Worm (Caenorhabditis elegans): ENCODE results near the gene sfxn-1.3.

The sfxn-1.3 gene

DNA sequence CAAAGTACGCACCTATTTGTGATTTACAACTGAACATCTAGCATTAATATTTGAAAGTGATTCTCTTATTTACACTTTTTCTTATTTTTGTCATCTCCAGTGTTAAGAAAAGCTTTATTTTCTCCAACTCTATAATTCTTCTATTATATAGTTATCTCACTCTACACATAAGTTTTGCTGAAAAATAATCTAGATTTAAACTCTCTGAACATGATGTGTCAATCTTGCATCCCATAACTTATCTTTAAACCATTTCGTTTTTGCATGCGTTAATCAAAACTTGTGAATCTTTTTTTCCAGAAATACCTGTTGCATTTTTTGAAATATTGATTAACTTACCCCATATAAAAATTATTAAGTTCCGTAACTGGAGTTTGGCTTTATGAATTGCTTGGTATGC, 36.7 kb upstream of the sfxn-1.3 start, which contains the start of gene nhr-268:
TSS of gene nhr-268 (plus strand) at position 301 of the 400 bp plus-strand sequence.
- TF ChIP-seq snpc-1.2 (GFP tag; IDR thresholded peaks at IDR 0.05) (no peak), fkh-10 (GFP tag; optimal IDR thresholded peaks at IDR 0.05) (no peak), lir-3 (tag; optimal IDR thresholded peaks at IDR 0.05) (no peak), F37D6.2 (tag; optimal IDR thresholded peaks at IDR 0.05) (no peak), arid-1 (GFP tag; conservative IDR thresholded peaks at IDR 0.05) (no peak)

ce11 chrV:15693682-15694081, 33.0 kb upstream of the sfxn-1.3 start, which contains the start of gene nhr-198:
TSS of gene nhr-198 (plus strand) at chrV:15693994.
- TF ChIP-seq zfp-2 (tag; optimal IDR thresholded peaks at IDR 0.05) (no peak), zfp-3 (GFP tag; conservative IDR thresholded peaks at IDR 0.05) (no peak), mxl-3 (GFP tag; optimal IDR thresholded peaks at IDR 0.05) (no peak), lin-29 (GFP tag; IDR thresholded peaks at IDR 0.05) (no peak), D1046.2 (GFP tag; IDR thresholded peaks at IDR 0.05) (no peak), lin-38 (GFP tag; IDR thresholded peaks at IDR 0.05) (no peak), nhr-48 (tag; optimal IDR thresholded peaks at IDR 0.05) (no peak), F10B5.3 (tag; optimal IDR thresholded peaks at IDR 0.05) (no peak), tag-97 (GFP tag; IDR thresholded peaks at IDR 0.05) (no peak), nhr-11 (tag; optimal IDR thresholded peaks at IDR 0.05) (no peak), gei-8 (GFP tag; optimal IDR thresholded peaks at IDR 0.05) (no peak), ceh-20 (GFP tag; IDR thresholded peaks at IDR 0.05) (no peak), madf-5 (GFP tag; IDR thresholded peaks at IDR 0.05) (no peak), php-3 (GFP tag; IDR thresholded peaks at IDR 0.05) (no peak), vab-7 (GFP tag; IDR thresholded peaks at IDR 0.05) (no peak), set-16 (GFP tag; IDR thresholded peaks at IDR 0.05) (no peak), ztf-11 (tag; optimal IDR thresholded peaks at IDR 0.05) (no peak), fkh-10 (GFP tag; optimal IDR thresholded peaks at IDR 0.05) (no peak), lim-7 (GFP tag; IDR thresholded peaks at IDR 0.05) (no peak)

- TF ChIP-seq F10B5.3 (tag; optimal IDR thresholded peaks at IDR 0.05) = no peak
- no peak for TF ChIP-seq tra-1 (GFP tag; IDR thresholded peaks at IDR 0.05)
- TF ChIP-seq lsy-2 (tag; optimal IDR thresholded peaks at IDR 0.05) = no peak
- no peak for TF ChIP-seq unc-39 (tag; optimal IDR thresholded peaks at IDR 0.05)
- no peak for TF ChIP-seq lir-3 (tag; optimal IDR thresholded peaks at IDR 0.05)
- TF ChIP-seq attf-4 (tag; optimal IDR thresholded peaks at IDR 0.05) = no peak
- TF ChIP-seq madf-9 (GFP tag; conservative IDR thresholded peaks at IDR 0.05) = no peak
- no peak for TF ChIP-seq unc-62 (GFP tag; optimal IDR thresholded peaks at IDR 0.05 in 1 of 2)
- TF ChIP-seq unc-62 (tag; optimal IDR thresholded peaks at IDR 0.05) = no peak
- no peak for TF ChIP-seq nhr-10 (tag; optimal IDR thresholded peaks at IDR 0.05)
- TF ChIP-seq php-3 (GFP tag; IDR thresholded peaks at IDR 0.05) = no peak
- TF ChIP-seq nhr-237 (tag; optimal IDR thresholded peaks at IDR 0.05) = no peak
- TF ChIP-seq fkh-10 (GFP tag; optimal IDR thresholded peaks at IDR 0.05) = no peak
- TF ChIP-seq F44E2.7 (GFP tag; IDR thresholded peaks at IDR 0.05) = no peak
- TF ChIP-seq hif-1 (tag; optimal IDR thresholded peaks at IDR 0.05) = no peak
- TF ChIP-seq rbr-2 (tag; optimal IDR thresholded peaks at IDR 0.05) = no peak
- TF ChIP-seq zfp-2 (tag; optimal IDR thresholded peaks at IDR 0.05) = no peak
- no peak for TF ChIP-seq lin-13 (GFP tag; optimal IDR thresholded peaks at IDR 0.05)
- no peak for TF ChIP-seq hlh-30 (tag; optimal IDR thresholded peaks at IDR 0.05; ENCODE audit: insufficient read depth)
- TF ChIP-seq lin-15B (tag; optimal IDR thresholded peaks at IDR 0.05) = no peak
- no peak for TF ChIP-seq vab-7 (GFP tag; IDR thresholded peaks at IDR 0.05)
Observed at ce11 chrV:15698099-15698498, 28.5 kb upstream of the sfxn-1.3 start, which contains the start of gene srx-29. TSS of gene srx-29 (minus strand) at chrV:15698199.
